Worm (Caenorhabditis elegans) whole organism, late embryonic: ENCODE results near the gene cyp-35B2.

Source experiments
- C08G9.2 ChIP-seq: sonication (generic microtip); optimal IDR thresholded peaks from 2 replicates; lab custom pipeline; 2016; ENCODE audit warnings: mild to moderate bottlenecking, missing genetic modification characterization, moderate library complexity, missing compliant biosample characterization
- T23F11.4 ChIP-seq: fragments of 200-800 bp; sonication (Bioruptor generic); optimal IDR thresholded peaks from 2 replicates; lab custom pipeline; 2018; ENCODE audit warnings: mild to moderate bottlenecking, missing genetic modification characterization, missing compliant biosample characterization
- Y22D7AL.16 ChIP-seq: sonication (generic microtip); optimal IDR thresholded peaks from 2 replicates; lab custom pipeline; 2016; ENCODE audit warnings: missing genetic modification characterization, missing compliant biosample characterization
- ahr-1 ChIP-seq: sonication (generic microtip); optimal IDR thresholded peaks from 2 replicates; lab custom pipeline; 2016; ENCODE audit warnings: missing genetic modification characterization, missing compliant biosample characterization
- ceh-22 ChIP-seq: sonication (generic microtip); optimal IDR thresholded peaks from 2 replicates; lab custom pipeline; 2017; ENCODE audit warnings: missing biosample characterization, missing genetic modification characterization
- ceh-24 ChIP-seq: sonication (generic microtip); optimal IDR thresholded peaks from 2 replicates; lab custom pipeline; 2016; ENCODE audit warnings: mild to moderate bottlenecking, missing genetic modification characterization, missing compliant biosample characterization
- ceh-45 ChIP-seq: fragments of 200-800 bp; sonication (Bioruptor generic); IDR thresholded peaks from 2 replicates; pipeline ENCODE4 v1.3.6; 2022; ENCODE audit warnings: missing genetic modification reagents, missing genetic modification characterization, missing compliant biosample characterization
- ceh-48 ChIP-seq: sonication (generic microtip); optimal IDR thresholded peaks from 2 replicates; lab custom pipeline; 2016; ENCODE audit warnings: missing genetic modification characterization, inconsistent platforms, missing compliant biosample characterization
- ceh-6 ChIP-seq: fragments of 200-800 bp; sonication (Bioruptor generic); optimal IDR thresholded peaks from 2 replicates; lab custom pipeline; 2018; ENCODE audit warnings: mild to moderate bottlenecking, missing genetic modification characterization, missing compliant biosample characterization
- che-1 ChIP-seq: sonication (generic microtip); optimal IDR thresholded peaks from 2 replicates; lab custom pipeline; 2016; ENCODE audit warnings: mild to moderate bottlenecking, missing genetic modification characterization, missing compliant biosample characterization
- dmd-4 ChIP-seq: sonication (generic microtip); optimal IDR thresholded peaks from 2 replicates; lab custom pipeline; 2016; ENCODE audit warnings: borderline replicate concordance, missing genetic modification characterization, missing compliant biosample characterization
- dve-1 ChIP-seq: sonication (generic microtip); optimal IDR thresholded peaks from 2 replicates; lab custom pipeline; 2017; ENCODE audit warnings: antibody characterized with exemption, mild to moderate bottlenecking, missing genetic modification characterization, missing compliant biosample characterization
- elt-2 ChIP-seq: sonication (generic microtip); optimal IDR thresholded peaks from 2 replicates; lab custom pipeline; 2016; ENCODE audit warnings: missing genetic modification reagents, missing genetic modification characterization, missing compliant biosample characterization
- elt-4 ChIP-seq: sonication (generic microtip); optimal IDR thresholded peaks from 2 replicates; lab custom pipeline; 2016; ENCODE audit warnings: missing genetic modification characterization, missing compliant biosample characterization
- ets-4 ChIP-seq: sonication (generic microtip); optimal IDR thresholded peaks from 2 replicates; lab custom pipeline; 2016; ENCODE audit warnings: missing genetic modification characterization, missing compliant biosample characterization
- eyg-1 ChIP-seq: sonication (generic microtip); optimal IDR thresholded peaks from 2 replicates; lab custom pipeline; 2016; ENCODE audit warnings: missing genotype, missing genetic modification characterization, missing compliant biosample characterization
- fkh-10 ChIP-seq: fragments of 150-350 bp; optimal IDR thresholded peaks from 2 replicates; lab custom pipeline; 2014; ENCODE audit warnings: missing biosample characterization, missing genetic modification reagents, missing genetic modification characterization
- hlh-13 ChIP-seq: fragments of 200-800 bp; sonication (Bioruptor generic); optimal IDR thresholded peaks from 2 replicates; lab custom pipeline; 2018; ENCODE audit warnings: mild to moderate bottlenecking, missing genetic modification characterization, missing compliant biosample characterization
- hlh-15 ChIP-seq: sonication (generic microtip); optimal IDR thresholded peaks from 2 replicates; lab custom pipeline; 2016; ENCODE audit warnings: missing genetic modification characterization, missing compliant biosample characterization
- hlh-6 ChIP-seq: sonication (generic microtip); optimal IDR thresholded peaks from 2 replicates; lab custom pipeline; 2016; ENCODE audit warnings: missing genotype, missing genetic modification characterization, missing compliant biosample characterization
- lim-6 ChIP-seq: sonication (generic microtip); optimal IDR thresholded peaks from 2 replicates; lab custom pipeline; 2016; ENCODE audit warnings: missing genetic modification characterization, missing compliant biosample characterization
- mec-3 ChIP-seq: sonication (generic microtip); optimal IDR thresholded peaks from 2 replicates; lab custom pipeline; 2016; ENCODE audit warnings: borderline replicate concordance, missing genetic modification characterization, missing compliant biosample characterization
- nfya-1 ChIP-seq: sonication (generic microtip); optimal IDR thresholded peaks from 2 replicates; lab custom pipeline; 2017; ENCODE audit warnings: missing genetic modification characterization, mild to moderate bottlenecking, missing compliant biosample characterization, antibody characterized with exemption, moderate library complexity
- nhr-232 ChIP-seq: sonication (generic microtip); optimal IDR thresholded peaks from 2 replicates; lab custom pipeline; 2016; ENCODE audit warnings: missing genetic modification characterization, missing compliant biosample characterization
- pax-1 ChIP-seq: fragments of 150-350 bp; optimal IDR thresholded peaks from 2 replicates; lab custom pipeline; 2014; ENCODE audit warnings: missing biosample characterization, missing genetic modification characterization
- pha-2 ChIP-seq: sonication (generic microtip); optimal IDR thresholded peaks from 2 replicates; lab custom pipeline; 2017; ENCODE audit warnings: mild to moderate bottlenecking, missing genetic modification characterization, missing compliant biosample characterization
- pqm-1 ChIP-seq: sonication (generic microtip); optimal IDR thresholded peaks from 2 replicates; lab custom pipeline; 2016; ENCODE audit warnings: missing genetic modification characterization, missing compliant biosample characterization
- ref-2 ChIP-seq: sonication (generic microtip); optimal IDR thresholded peaks from 2 replicates; lab custom pipeline; 2016; ENCODE audit warnings: missing genetic modification characterization, missing compliant biosample characterization
- rnt-1 ChIP-seq: sonication (generic microtip); optimal IDR thresholded peaks from 2 replicates; lab custom pipeline; 2016; ENCODE audit warnings: missing genetic modification characterization, missing compliant biosample characterization
- sdc-2 ChIP-seq: sonication (generic microtip); optimal IDR thresholded peaks from 2 replicates; lab custom pipeline; 2016; ENCODE audit warnings: missing genotype, missing genetic modification characterization, missing compliant biosample characterization
- sox-4 ChIP-seq: sonication (generic microtip); optimal IDR thresholded peaks from 2 replicates; lab custom pipeline; 2017; ENCODE audit warnings: mild to moderate bottlenecking, missing genetic modification characterization, inconsistent platforms, missing compliant biosample characterization
- tbx-2 ChIP-seq: sonication (generic microtip); optimal IDR thresholded peaks from 2 replicates; lab custom pipeline; 2016; ENCODE audit warnings: missing genetic modification characterization, missing compliant biosample characterization
- unc-42 ChIP-seq: sonication (generic microtip); optimal IDR thresholded peaks from 2 replicates; lab custom pipeline; 2016; ENCODE audit warnings: missing genotype, missing genetic modification characterization, missing compliant biosample characterization
- unc-86 ChIP-seq: sonication (generic microtip); optimal IDR thresholded peaks from 2 replicates; lab custom pipeline; 2016; ENCODE audit warnings: missing genetic modification characterization, missing compliant biosample characterization
- ztf-16 ChIP-seq: sonication (generic microtip); optimal IDR thresholded peaks from 2 replicates; lab custom pipeline; 2017; ENCODE audit warnings: missing genetic modification characterization, missing compliant biosample characterization

Gene cyp-35B2

DNA sequence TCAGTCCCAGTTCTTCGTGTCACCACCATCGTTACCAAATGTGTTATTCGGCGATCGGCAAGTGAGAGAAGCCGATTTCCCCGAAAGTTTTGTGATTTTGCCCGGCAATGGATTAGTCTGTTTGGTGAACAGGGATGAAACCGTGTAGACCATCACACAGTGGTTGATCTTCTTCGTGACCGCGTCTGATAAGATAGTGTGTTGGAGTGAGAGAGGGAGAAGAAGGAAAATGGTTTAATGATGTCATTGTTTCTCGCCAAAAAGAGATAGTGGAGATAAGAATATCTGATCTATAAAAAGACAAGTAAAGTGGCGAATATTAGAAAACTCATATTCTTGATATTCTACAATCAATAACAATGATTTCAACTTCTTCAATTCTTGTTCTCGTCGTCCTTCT, 37.9 kb downstream of the cyp-35B2 start, which contains the start of gene nlp-31:
Gene nlp-31 (plus strand): TSS at position 237 of the 400 bp plus-strand sequence.
- TF ChIP-seq ref-2 (tag; lab: Kevin White, UChicago): peak; percentile 3
- no peak for TF ChIP-seq C08G9.2
- TF ChIP-seq elt-2: peak; percentile 61
- no peak for TF ChIP-seq lim-6 (tag; lab: Kevin White, UChicago)
- TF ChIP-seq T23F11.4 (GFP tag; lab: Kevin White, UChicago): no peak
- no peak for TF ChIP-seq ztf-16 (tag; lab: Kevin White, UChicago)
- TF ChIP-seq dmd-4 (tag; lab: Kevin White, UChicago): no peak
- no peak for TF ChIP-seq Y22D7AL.16 (tag; lab: Kevin White, UChicago)
- TF ChIP-seq fkh-10 (GFP tag; lab: Kevin White, UChicago): no peak

DNA sequence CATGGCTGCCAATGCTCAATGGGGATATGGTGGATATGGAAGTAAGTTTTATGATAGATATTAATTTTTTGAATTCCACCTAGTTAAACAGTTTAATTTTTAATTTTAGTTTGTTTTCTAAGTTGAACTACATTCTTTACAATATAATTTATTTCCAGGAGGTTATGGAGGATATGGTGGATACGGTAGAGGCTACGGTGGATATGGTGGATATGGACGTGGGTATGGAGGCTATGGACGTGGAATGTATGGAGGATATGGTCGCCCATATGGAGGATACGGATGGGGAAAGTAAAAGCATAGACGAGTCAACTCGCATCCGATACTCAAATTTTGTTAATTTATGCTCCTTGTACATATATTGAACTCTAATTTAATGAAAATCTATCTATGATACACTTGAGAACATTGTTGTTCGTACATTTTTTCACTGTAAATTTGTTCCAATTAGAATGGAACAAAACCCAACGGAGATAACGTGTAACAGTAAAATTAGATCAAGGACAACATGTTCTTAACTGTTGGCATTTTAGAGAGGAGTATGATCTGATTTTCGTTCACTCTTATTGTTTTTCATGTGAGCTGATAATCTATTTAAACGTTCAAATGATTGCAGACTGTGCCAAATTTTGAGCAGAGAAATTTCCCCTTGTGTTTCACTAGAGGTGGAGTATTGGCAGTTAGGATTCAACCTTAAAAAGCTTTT, 38.4 kb downstream of the cyp-35B2 start:
- TF ChIP-seq unc-86 (no peak), sox-4 (no peak), pax-1 (tag; lab: Kevin White, UChicago) (no peak), nhr-232 (no peak), unc-42 (tag; lab: Kevin White, UChicago) (no peak), nfya-1 (tag; lab: Kevin White, UChicago) (no peak), C08G9.2 (no peak), T23F11.4 (GFP tag; lab: Kevin White, UChicago) (no peak), Y22D7AL.16 (tag; lab: Kevin White, UChicago) (no peak), ceh-45 (GFP tag; lab: Robert Waterston, UW) (no peak), pha-2 (tag; lab: Kevin White, UChicago) (no peak), hlh-13 (GFP tag; lab: Kevin White, UChicago) (no peak), ceh-24 (no peak)

DNA sequence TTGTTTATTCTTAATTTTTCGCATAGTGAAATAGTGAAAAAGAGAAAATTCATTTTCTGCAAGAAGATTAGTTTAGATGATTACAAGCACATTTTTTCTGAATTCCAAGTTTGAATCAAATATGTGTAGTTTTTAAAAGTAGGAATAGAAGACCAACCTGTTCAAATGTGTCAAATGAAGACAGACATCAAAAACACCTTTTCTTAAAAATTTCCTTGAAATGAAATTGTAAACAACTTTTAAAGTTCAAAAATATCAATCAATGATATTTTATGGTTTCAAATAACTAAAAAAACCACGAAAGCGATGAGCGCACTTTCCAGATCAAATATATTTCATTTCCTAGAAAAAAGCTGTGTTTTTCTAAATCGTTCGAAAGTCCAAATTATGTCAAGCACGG, 39.7 kb downstream of the cyp-35B2 start, which contains the start of gene nlp-30:
Gene nlp-30 (plus strand): TSS at position 301 of the 400 bp plus-strand sequence.
- no peak for TF ChIP-seq hlh-6 (tag; lab: Kevin White, UChicago)
- no peak for TF ChIP-seq ceh-48
- no peak for TF ChIP-seq mec-3 (tag; lab: Kevin White, UChicago)
- TF ChIP-seq ceh-6 (GFP tag; lab: Kevin White, UChicago): no peak
- no peak for TF ChIP-seq tbx-2 (tag; lab: Kevin White, UChicago)
- no peak for TF ChIP-seq sox-4
- TF ChIP-seq, all 69 proteins: peak for 0

DNA sequence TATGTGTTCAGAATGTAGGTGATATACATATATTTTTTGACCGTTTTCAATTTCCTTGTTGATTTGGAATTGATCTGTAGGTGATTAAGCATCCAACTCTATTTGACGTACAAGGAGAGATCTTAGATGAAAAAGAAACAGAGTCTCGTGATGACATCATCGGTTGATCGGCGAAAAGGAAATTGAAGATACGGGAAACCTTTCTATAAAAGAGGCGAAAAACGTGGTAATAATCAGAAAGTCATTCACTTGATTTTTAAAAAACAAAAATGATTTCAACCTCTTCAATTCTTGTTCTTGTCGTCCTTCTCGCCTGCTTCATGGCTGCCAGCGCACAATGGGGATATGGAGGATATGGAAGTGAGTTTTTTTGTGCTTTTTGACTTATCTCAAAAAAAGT, 42.2 kb downstream of the cyp-35B2 start, which contains the start of gene nlp-29:
Gene nlp-29 (plus strand): TSS at position 248 of the 400 bp plus-strand sequence.
- TF ChIP-seq dve-1 (tag; lab: Kevin White, UChicago) (peak; percentile 12), rnt-1 (no peak), eyg-1 (tag; lab: Kevin White, UChicago) (no peak), pqm-1 (tag; lab: Kevin White, UChicago) (no peak)

DNA sequence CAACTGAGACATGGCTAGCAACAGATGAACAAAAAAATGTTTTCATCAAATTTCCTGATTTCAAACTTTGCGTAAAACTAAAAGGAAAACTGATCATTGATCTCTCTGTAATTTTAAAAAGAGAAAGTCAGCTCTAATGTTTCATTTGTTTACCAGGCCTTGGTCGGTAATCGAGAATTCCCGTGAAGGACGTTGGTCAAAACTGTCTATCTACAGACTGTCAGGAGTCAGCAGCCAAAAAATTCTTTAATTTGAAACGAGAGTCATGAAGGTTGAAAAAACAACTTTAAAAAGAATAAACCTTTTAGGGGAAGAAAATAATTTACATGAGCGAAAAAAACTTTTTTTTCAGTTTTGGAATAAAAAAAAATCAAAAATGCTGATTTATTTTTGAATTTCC, 43.1 kb downstream of the cyp-35B2 start:
- TF ChIP-seq sdc-2: no peak
- no peak for TF ChIP-seq ahr-1 (tag; lab: Kevin White, UChicago)
- TF ChIP-seq che-1 (tag; lab: Kevin White, UChicago): no peak
- no peak for TF ChIP-seq elt-4 (tag; lab: Kevin White, UChicago)
- no peak for TF ChIP-seq fkh-10 (GFP tag; lab: Kevin White, UChicago)
- TF ChIP-seq eyg-1 (tag; lab: Kevin White, UChicago): no peak
- no peak for TF ChIP-seq ceh-22
- no peak for TF ChIP-seq lim-6 (tag; lab: Kevin White, UChicago)
- TF ChIP-seq ets-4 (tag; lab: Kevin White, UChicago): no peak
- TF ChIP-seq rnt-1: no peak
- TF ChIP-seq hlh-15 (tag; lab: Kevin White, UChicago): no peak
- TF ChIP-seq unc-42 (tag; lab: Kevin White, UChicago): no peak
- TF ChIP-seq unc-86: no peak
- TF ChIP-seq Y22D7AL.16 (tag; lab: Kevin White, UChicago): no peak
